Worm (Caenorhabditis elegans) whole organism, L3 larva: ENCODE data around the gene srg-2.

Experiments
- R02D3.7 ChIP-seq: fragments of 150-350 bp; optimal IDR thresholded peaks from 2 replicates; lab custom pipeline; 2014; ENCODE audit warnings: missing biosample characterization, missing genetic modification characterization
- aly-2 ChIP-seq: fragments of 150-350 bp; optimal IDR thresholded peaks from 2 replicates; lab custom pipeline; 2014; ENCODE audit warnings: missing biosample characterization, missing genetic modification characterization
- ama-1 ChIP-seq: fragments of 150-350 bp; optimal IDR thresholded peaks from 2 replicates; lab custom pipeline; 2018
- ceh-16 ChIP-seq: sonication (generic microtip); optimal IDR thresholded peaks from 2 replicates; lab custom pipeline; 2017; ENCODE audit warnings: missing biosample characterization, missing genetic modification characterization
- ceh-28 ChIP-seq: fragments of 150-350 bp; optimal IDR thresholded peaks from 2 replicates; lab custom pipeline; 2014; ENCODE audit warnings: missing biosample characterization, missing genetic modification reagents, missing genetic modification characterization
- ceh-82 ChIP-seq: fragments of 150-350 bp; optimal IDR thresholded peaks from 2 replicates; lab custom pipeline; 2014; ENCODE audit warnings: missing biosample characterization, missing genetic modification characterization
- ceh-9 ChIP-seq: sonication (generic microtip); optimal IDR thresholded peaks from 2 replicates; lab custom pipeline; 2018; ENCODE audit warnings: missing biosample characterization, missing genetic modification characterization
- daf-12 ChIP-seq: fragments of 150-350 bp; optimal IDR thresholded peaks from 2 replicates; lab custom pipeline; 2014; ENCODE audit warnings: missing biosample characterization, missing genetic modification reagents, missing genetic modification characterization
- egl-27 ChIP-seq: sonication (generic microtip); optimal IDR thresholded peaks from 4 replicates; lab custom pipeline; 2017; ENCODE audit warnings: missing biosample characterization, missing genetic modification reagents, missing genetic modification characterization
- egl-5 ChIP-seq: fragments of 150-350 bp; optimal IDR thresholded peaks from 2 replicates; lab custom pipeline; 2017; ENCODE audit warnings: missing biosample characterization, missing genetic modification reagents, missing genetic modification characterization, inconsistent platforms
- elt-1 ChIP-seq: fragments of 150-350 bp; optimal IDR thresholded peaks from 2 replicates; lab custom pipeline; 2014; ENCODE audit warnings: missing biosample characterization, missing genetic modification characterization
- elt-2 ChIP-seq: sonication (generic microtip); optimal IDR thresholded peaks from 2 replicates; lab custom pipeline; 2016; ENCODE audit warnings: missing genetic modification reagents, mild to moderate bottlenecking, missing genetic modification characterization, missing compliant biosample characterization
- elt-3 ChIP-seq, 3 experiments: fragments of 150-350 bp in 1 of 3; sonication (generic microtip) in 2 of 3; optimal IDR thresholded peaks; 2 replicates in 2 of 3; 4 replicates in 1 of 3; lab custom pipeline; 2014 to 2017; ENCODE audit warnings: missing biosample characterization in 3 of 3, missing genetic modification characterization in 3 of 3
- eor-1 ChIP-seq, 2 experiments: fragments of 150-350 bp; optimal IDR thresholded peaks; 2 replicates each; lab custom pipeline; 2014 to 2018; ENCODE audit warnings: missing biosample characterization in 2 of 2, missing genetic modification characterization in 2 of 2
- fkh-10 ChIP-seq: sonication (generic microtip); optimal IDR thresholded peaks from 2 replicates; lab custom pipeline; 2017; ENCODE audit warnings: missing biosample characterization, missing genetic modification reagents, missing genetic modification characterization
- fos-1 ChIP-seq: fragments of 150-350 bp; optimal IDR thresholded peaks from 2 replicates; lab custom pipeline; 2014; ENCODE audit warnings: missing biosample characterization, missing genetic modification characterization
- hmg-11 ChIP-seq: sonication (generic microtip); optimal IDR thresholded peaks from 2 replicates; lab custom pipeline; 2016; ENCODE audit warnings: missing genetic modification characterization, missing compliant biosample characterization
- jun-1 ChIP-seq: fragments of 150-350 bp; optimal IDR thresholded peaks from 2 replicates; lab custom pipeline; 2014; ENCODE audit warnings: missing biosample characterization, missing genetic modification reagents, missing genetic modification characterization
- lin-15B ChIP-seq: fragments of 150-350 bp; optimal IDR thresholded peaks from 2 replicates; lab custom pipeline; 2014; ENCODE audit warnings: missing biosample characterization, missing genetic modification characterization
- lin-39 ChIP-seq: fragments of 150-350 bp; optimal IDR thresholded peaks from 2 replicates; lab custom pipeline; 2018; ENCODE audit warnings: missing biosample characterization, missing genetic modification reagents, missing genetic modification characterization
- lsy-12 ChIP-seq: sonication (generic microtip); optimal IDR thresholded peaks from 2 replicates; lab custom pipeline; 2016; ENCODE audit warnings: mild to moderate bottlenecking, missing genetic modification characterization, missing compliant biosample characterization
- mdl-1 ChIP-seq: fragments of 150-350 bp; optimal IDR thresholded peaks from 2 replicates; lab custom pipeline; 2014; ENCODE audit warnings: missing biosample characterization, missing genetic modification characterization
- mml-1 ChIP-seq: fragments of 150-350 bp; sonication (generic microtip); optimal IDR thresholded peaks from 3 replicates; lab custom pipeline; 2014; ENCODE audit warnings: missing biosample characterization, missing genetic modification characterization
- nfya-1 ChIP-seq: sonication (generic microtip); optimal IDR thresholded peaks from 2 replicates; lab custom pipeline; 2017; ENCODE audit warnings: missing genetic modification characterization, mild to moderate bottlenecking, missing compliant biosample characterization, antibody characterized with exemption, moderate library complexity; ENCODE audit not compliant: insufficient read depth
- nhr-11 ChIP-seq: fragments of 150-350 bp; optimal IDR thresholded peaks from 2 replicates; lab custom pipeline; 2014; ENCODE audit warnings: missing biosample characterization, missing genetic modification characterization
- nhr-23 ChIP-seq: fragments of 150-350 bp; optimal IDR thresholded peaks from 2 replicates; lab custom pipeline; 2014; ENCODE audit warnings: missing biosample characterization, missing genetic modification reagents, missing genetic modification characterization
- nhr-25 ChIP-seq: sonication (generic microtip); optimal IDR thresholded peaks from 2 replicates; lab custom pipeline; 2017; ENCODE audit warnings: missing biosample characterization, missing genetic modification characterization
- nhr-28 ChIP-seq: fragments of 150-350 bp; optimal IDR thresholded peaks from 2 replicates; lab custom pipeline; 2014; ENCODE audit warnings: missing biosample characterization, missing genetic modification characterization
- nhr-43 ChIP-seq: sonication (generic microtip); optimal IDR thresholded peaks from 2 replicates; lab custom pipeline; 2016; ENCODE audit warnings: mild to moderate bottlenecking, missing genetic modification characterization, missing compliant biosample characterization; ENCODE audit not compliant: poor library complexity, severe bottlenecking
- nhr-67 ChIP-seq: fragments of 150-350 bp; optimal IDR thresholded peaks from 2 replicates; lab custom pipeline; 2014; ENCODE audit warnings: missing biosample characterization, missing genetic modification characterization
- nhr-77 ChIP-seq: fragments of 150-350 bp; optimal IDR thresholded peaks from 2 replicates; lab custom pipeline; 2014; ENCODE audit warnings: missing biosample characterization, missing genetic modification characterization
- pha-4 ChIP-seq: fragments of 150-350 bp; optimal IDR thresholded peaks from 2 replicates; lab custom pipeline; 2014; ENCODE audit warnings: missing biosample characterization, missing genetic modification reagents, missing genetic modification characterization
- pqm-1 ChIP-seq: fragments of 150-350 bp; optimal IDR thresholded peaks from 2 replicates; lab custom pipeline; 2017; ENCODE audit warnings: missing biosample characterization, missing genetic modification characterization, inconsistent platforms
- sea-2 ChIP-seq: fragments of 150-350 bp; sonication (generic microtip); optimal IDR thresholded peaks from 4 replicates; lab custom pipeline; 2014; ENCODE audit warnings: missing biosample characterization, missing genetic modification reagents, missing genetic modification characterization
- skn-1 ChIP-seq: fragments of 150-350 bp; optimal IDR thresholded peaks from 2 replicates; lab custom pipeline; 2014; ENCODE audit warnings: missing biosample characterization, missing genetic modification characterization
- snpc-4 ChIP-seq: fragments of 150-350 bp; optimal IDR thresholded peaks from 2 replicates; lab custom pipeline; 2014; ENCODE audit warnings: missing biosample characterization, missing genetic modification characterization
- unc-39 ChIP-seq: sonication (generic microtip); optimal IDR thresholded peaks from 4 replicates; lab custom pipeline; 2017; ENCODE audit warnings: missing biosample characterization, missing genetic modification characterization
- unc-62 ChIP-seq: fragments of 150-350 bp; sonication (generic microtip); optimal IDR thresholded peaks from 4 replicates; lab custom pipeline; 2014; ENCODE audit warnings: missing biosample characterization, missing genetic modification reagents, missing genetic modification characterization
- ztf-4 ChIP-seq: fragments of 150-350 bp; optimal IDR thresholded peaks from 2 replicates; lab custom pipeline; 2014; ENCODE audit warnings: missing biosample characterization, missing genetic modification characterization

The srg-2 gene

DNA sequence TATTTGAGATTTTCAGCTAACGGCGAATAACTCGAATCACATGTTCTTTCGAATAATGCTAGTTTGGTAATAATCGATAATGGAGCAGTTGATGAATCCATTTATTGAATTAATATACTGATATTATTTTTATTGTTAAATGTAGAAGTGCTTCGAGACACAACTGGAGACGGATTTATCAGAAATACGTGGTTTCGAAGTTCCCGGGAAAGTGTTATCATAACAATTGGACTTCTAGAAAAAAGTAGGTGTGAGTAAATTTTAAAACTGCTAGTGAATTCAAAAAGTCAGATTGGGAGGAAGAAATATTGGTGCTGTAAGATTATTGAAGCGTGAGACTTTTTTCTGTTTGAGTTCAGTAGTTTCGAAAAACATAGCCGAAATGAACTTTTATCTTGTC lies at the start of gene srg-2:
srg-2 (minus strand) TSS at position 101 of the 400 bp plus-strand sequence.
- TF ChIP-seq nfya-1 (tag; lab: Kevin White, UChicago) (no peak), pqm-1 (tag; lab: Kevin White, UChicago) (no peak), nhr-43 (tag; lab: Kevin White, UChicago) (no peak), eor-1 (tag; optimal IDR thresholded peaks at IDR 0.05; lab: Kevin White, UChicago) (no peak), R02D3.7 (tag; lab: Kevin White, UChicago) (no peak), nhr-25 (no peak), ceh-16 (tag; lab: Kevin White, UChicago) (no peak), nhr-23 (tag; lab: Kevin White, UChicago) (no peak), lsy-12 (tag; lab: Kevin White, UChicago) (no peak), mml-1 (tag; lab: Kevin White, UChicago) (no peak), ama-1 (lab: Kevin White, UChicago) (no peak), ceh-82 (tag; lab: Kevin White, UChicago) (no peak), mdl-1 (tag; lab: Kevin White, UChicago) (no peak), unc-39 (tag; lab: Kevin White, UChicago) (no peak), sea-2 (GFP tag; lab: Kevin White, UChicago) (no peak), aly-2 (tag; lab: Kevin White, UChicago) (no peak), elt-1 (tag; lab: Kevin White, UChicago) (no peak), ztf-4 (no peak)

ce11 chrIII:6309066-6309465 lies 49.1 kb upstream of the srg-2 start, which contains the start of gene gar-2:
Gene gar-2 (plus strand): TSS chrIII:6309366.
- TF ChIP-seq ceh-9 (tag; lab: Kevin White, UChicago) (no peak), aly-2 (tag; lab: Kevin White, UChicago) (no peak), nhr-11 (no peak), pha-4 (tag; lab: Kevin White, UChicago) (no peak), ama-1 (lab: Kevin White, UChicago) (no peak), unc-62 (no peak)

ce11 chrIII:6307832-6308231 lies 47.8 kb upstream of the srg-2 start:
- TF ChIP-seq nhr-77 (tag; lab: Kevin White, UChicago) (no peak), sea-2 (GFP tag; lab: Kevin White, UChicago) (no peak), fkh-10 (GFP tag; lab: Kevin White, UChicago) (peak; percentile 22), jun-1 (tag; lab: Kevin White, UChicago) (no peak), elt-1 (tag; lab: Kevin White, UChicago) (peak; percentile 67), lsy-12 (tag; lab: Kevin White, UChicago) (no peak), nfya-1 (tag; lab: Kevin White, UChicago) (peak; percentile 41)

DNA sequence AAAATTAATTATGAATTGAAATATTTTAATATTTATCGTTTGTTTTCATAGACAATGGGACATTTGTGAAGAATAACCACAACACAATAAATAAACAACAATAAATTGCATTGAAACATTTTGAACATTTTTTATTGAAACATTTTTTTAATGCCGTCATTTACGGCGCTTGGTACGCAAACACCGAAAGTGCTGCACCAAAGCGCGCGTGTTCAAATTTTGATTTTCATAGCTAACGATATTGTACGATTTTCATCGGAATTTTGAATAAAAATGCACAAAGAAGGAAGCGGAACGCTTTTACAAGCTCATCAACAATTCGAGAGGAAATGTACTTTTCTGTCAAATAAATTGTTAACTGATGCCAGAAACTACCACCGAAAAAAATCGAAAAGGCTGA lies 43.8 kb upstream of the srg-2 start:
- TF ChIP-seq nfya-1 (tag; lab: Kevin White, UChicago) = no peak

DNA sequence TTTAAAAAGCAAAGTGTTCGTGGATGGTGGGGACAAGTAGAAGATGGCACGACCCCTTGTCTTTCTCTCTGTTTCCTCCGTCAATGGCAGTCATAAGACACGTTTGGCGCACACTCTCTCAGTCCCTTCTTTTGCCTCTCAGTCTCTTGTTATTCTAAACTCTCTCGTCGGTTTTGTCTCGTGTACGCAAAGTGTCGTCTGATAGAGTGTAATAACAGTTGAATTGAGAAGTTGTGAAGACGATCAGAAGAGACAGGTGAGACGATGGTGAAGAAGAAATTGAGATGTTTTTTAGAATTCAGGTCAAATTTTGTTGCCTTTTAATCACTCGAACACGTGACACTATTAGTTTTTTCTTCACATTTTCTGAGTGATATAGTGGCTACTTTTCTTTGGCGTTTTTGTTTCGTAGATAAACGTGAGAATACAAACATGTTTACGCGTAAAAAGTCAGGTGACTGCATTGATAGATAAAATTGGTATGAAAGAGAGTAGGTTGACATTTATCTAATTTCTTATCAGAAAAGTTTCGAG lies 43.2 kb upstream of the srg-2 start, which contains the start of gene F47D12.9:
F47D12.9 (minus strand) TSS at position 267 of the 534 bp plus-strand sequence.
- TF ChIP-seq aly-2 (tag; lab: Kevin White, UChicago) (no peak), ama-1 (lab: Kevin White, UChicago) (peak; percentile 69), jun-1 (tag; lab: Kevin White, UChicago) (peak; percentile 78), ceh-16 (tag; lab: Kevin White, UChicago) (no peak), elt-1 (tag; lab: Kevin White, UChicago) (peak; percentile 42), elt-2 (peak; percentile 92), hmg-11 (tag; lab: Kevin White, UChicago) (peak; percentile 76), nhr-77 (tag; lab: Kevin White, UChicago) (no peak), egl-27 (tag; lab: Kevin White, UChicago) (no peak), snpc-4 (tag; lab: Kevin White, UChicago) (peak; percentile 30), nfya-1 (tag; lab: Kevin White, UChicago) (peak; percentile 84), lin-15B (tag; lab: Kevin White, UChicago) (peak; percentile 77), pha-4 (tag; lab: Kevin White, UChicago) (peak; percentile 55), nhr-43 (tag; lab: Kevin White, UChicago) (peak; percentile 56), daf-12 (tag; lab: Kevin White, UChicago) (no peak), pqm-1 (tag; lab: Kevin White, UChicago) (peak; percentile 13), skn-1 (peak; percentile 20), unc-39 (tag; lab: Kevin White, UChicago) (no peak), R02D3.7 (tag; lab: Kevin White, UChicago) (no peak), mdl-1 (tag; lab: Kevin White, UChicago) (peak; percentile 43), elt-3 (tag; optimal IDR thresholded peaks at IDR 0.05; lab: Kevin White, UChicago) (peak in 1 of 3 experiments; percentile 28), fos-1 (tag; lab: Kevin White, UChicago) (no peak), egl-5 (tag; lab: Kevin White, UChicago) (peak; percentile 46), nhr-67 (tag; lab: Kevin White, UChicago) (no peak), nhr-25 (peak; percentile 91), ceh-28 (tag; lab: Kevin White, UChicago) (peak; percentile 16), nhr-28 (no peak), lin-39 (tag; lab: Kevin White, UChicago) (peak; percentile 68), nhr-23 (tag; lab: Kevin White, UChicago) (peak; percentile 90), mml-1 (tag; lab: Kevin White, UChicago) (no peak), lsy-12 (tag; lab: Kevin White, UChicago) (peak; percentile 73), unc-62 (no peak), sea-2 (GFP tag; lab: Kevin White, UChicago) (no peak)
